Worm (Caenorhabditis elegans) whole organism, L1 larva: ENCODE results near the gene hda-10.

Source experiments
- C04F5.9 ChIP-seq: sonication (generic microtip); optimal IDR thresholded peaks from 2 replicates; lab custom pipeline; 2016; ENCODE audit warnings: missing genetic modification characterization, missing compliant biosample characterization
- C16A3.4 ChIP-seq: fragments of 150-350 bp; optimal IDR thresholded peaks from 2 replicates; lab custom pipeline; 2014; ENCODE audit warnings: missing biosample characterization, missing genetic modification characterization
- C34B4.2 ChIP-seq: sonication (generic microtip); optimal IDR thresholded peaks from 2 replicates; lab custom pipeline; 2017; ENCODE audit warnings: mild to moderate bottlenecking, missing genetic modification characterization, missing compliant biosample characterization
- F16B12.6 ChIP-seq: fragments of 150-350 bp; optimal IDR thresholded peaks from 2 replicates; lab custom pipeline; 2014; ENCODE audit warnings: missing biosample characterization, missing genetic modification characterization
- Y116A8C.19 ChIP-seq: sonication (generic microtip); optimal IDR thresholded peaks from 2 replicates; lab custom pipeline; 2016; ENCODE audit warnings: missing compliant biosample characterization, missing genetic modification characterization, borderline replicate concordance
- aha-1 ChIP-seq: fragments of 150-350 bp; optimal IDR thresholded peaks from 2 replicates; lab custom pipeline; 2014; ENCODE audit warnings: missing biosample characterization, missing genetic modification characterization
- alr-1 ChIP-seq: fragments of 200-800 bp; sonication (Bioruptor generic); optimal IDR thresholded peaks from 2 replicates; lab custom pipeline; 2018; ENCODE audit warnings: borderline replicate concordance, mild to moderate bottlenecking, missing genetic modification characterization, missing compliant biosample characterization
- aly-2 ChIP-seq: fragments of 150-350 bp; optimal IDR thresholded peaks from 2 replicates; lab custom pipeline; 2014; ENCODE audit warnings: missing biosample characterization, missing genetic modification characterization
- ama-1 ChIP-seq: fragments of 150-350 bp; optimal IDR thresholded peaks from 2 replicates; lab custom pipeline; 2014
- ceh-82 ChIP-seq, 3 experiments: fragments of 150-350 bp in 1 of 3; sonication (generic microtip) in 2 of 3; optimal IDR thresholded peaks; 2 replicates each; lab custom pipeline; 2014 to 2017; ENCODE audit warnings: missing biosample characterization in 3 of 3, missing genetic modification characterization in 3 of 3
- ces-1 ChIP-seq: fragments of 150-350 bp; optimal IDR thresholded peaks from 2 replicates; lab custom pipeline; 2014; ENCODE audit warnings: missing biosample characterization, missing genetic modification reagents, missing genetic modification characterization
- efl-1 ChIP-seq, 4 experiments: fragments of 150-350 bp; optimal IDR thresholded peaks in 3 of 4; peaks in 1 of 4; 1 replicate in 1 of 4; 2 replicates in 3 of 4; lab custom pipeline; 2014; ENCODE audit warnings: missing biosample characterization in 2 of 4, missing genetic modification characterization in 2 of 4, missing genetic modification reagents in 2 of 4
- egl-13 ChIP-seq: sonication (generic microtip); optimal IDR thresholded peaks from 2 replicates; lab custom pipeline; 2016; ENCODE audit warnings: missing genotype, missing genetic modification reagents, missing genetic modification characterization, missing compliant biosample characterization
- elt-3 ChIP-seq, 6 experiments: fragments of 150-350 bp in 1 of 6; sonication (generic microtip); optimal IDR thresholded peaks; 2 replicates each; lab custom pipeline; 2017 to 2018; ENCODE audit warnings: missing biosample characterization in 6 of 6, missing genetic modification characterization in 6 of 6, inconsistent platforms in 1 of 6
- fkh-10 ChIP-seq: sonication (generic microtip); optimal IDR thresholded peaks from 2 replicates; lab custom pipeline; 2017; ENCODE audit warnings: missing biosample characterization, missing genetic modification reagents, missing genetic modification characterization
- fos-1 ChIP-seq: fragments of 150-350 bp; optimal IDR thresholded peaks from 2 replicates; lab custom pipeline; 2014; ENCODE audit warnings: missing biosample characterization, missing genetic modification characterization
- grh-1 ChIP-seq: fragments of 200-800 bp; sonication (Bioruptor generic); IDR thresholded peaks from 2 replicates; pipeline ENCODE4 v1.3.6; 2022; ENCODE audit warnings: missing genetic modification reagents, missing genetic modification characterization, missing compliant biosample characterization
- hlh-4 ChIP-seq: sonication (generic microtip); optimal IDR thresholded peaks from 2 replicates; lab custom pipeline; 2016; ENCODE audit warnings: mild to moderate bottlenecking, missing genetic modification characterization, missing compliant biosample characterization
- irx-1 ChIP-seq: sonication (generic microtip); optimal IDR thresholded peaks from 2 replicates; lab custom pipeline; 2016; ENCODE audit warnings: missing genetic modification characterization, missing compliant biosample characterization
- jun-1 ChIP-seq: fragments of 150-350 bp; optimal IDR thresholded peaks from 2 replicates; lab custom pipeline; 2014; ENCODE audit warnings: missing biosample characterization, missing genetic modification reagents, missing genetic modification characterization
- lin-14 ChIP-seq: fragments of 200-800 bp; sonication (Bioruptor generic); optimal IDR thresholded peaks from 2 replicates; lab custom pipeline; 2018; ENCODE audit warnings: mild to moderate bottlenecking, missing genetic modification characterization, moderate library complexity, missing compliant biosample characterization
- lin-15B ChIP-seq: fragments of 150-350 bp; sonication (generic microtip); optimal IDR thresholded peaks from 3 replicates; lab custom pipeline; 2014; ENCODE audit warnings: missing biosample characterization, missing genetic modification characterization
- lin-35 ChIP-seq, 2 experiments: fragments of 150-350 bp; optimal IDR thresholded peaks; 2 replicates each; lab custom pipeline; 2014; ENCODE audit warnings: missing biosample characterization in 2 of 2, missing genetic modification characterization in 2 of 2, missing genetic modification reagents in 2 of 2
- lin-39 ChIP-seq: fragments of 150-350 bp; optimal IDR thresholded peaks from 2 replicates; lab custom pipeline; 2014; ENCODE audit warnings: missing biosample characterization, missing genetic modification reagents, missing genetic modification characterization
- mdl-1 ChIP-seq, 2 experiments: fragments of 150-350 bp; optimal IDR thresholded peaks; 2 replicates each; lab custom pipeline; 2014 to 2017; ENCODE audit warnings: missing biosample characterization in 2 of 2, missing genetic modification characterization in 2 of 2, inconsistent platforms in 1 of 2
- mep-1 ChIP-seq: fragments of 150-350 bp; optimal IDR thresholded peaks from 2 replicates; lab custom pipeline; 2014; ENCODE audit warnings: missing biosample characterization, missing genetic modification characterization
- nhr-11 ChIP-seq: fragments of 150-350 bp; optimal IDR thresholded peaks from 2 replicates; lab custom pipeline; 2014; ENCODE audit warnings: missing biosample characterization, missing genetic modification characterization
- nhr-12 ChIP-seq: sonication (generic microtip); optimal IDR thresholded peaks from 2 replicates; lab custom pipeline; 2017; ENCODE audit warnings: missing biosample characterization, missing genetic modification characterization
- nhr-19 ChIP-seq: fragments of 200-800 bp; sonication (Bioruptor generic); conservative IDR thresholded peaks from 2 replicates; pipeline ENCODE4 v1.3.6; 2022; ENCODE audit warnings: missing genetic modification characterization, missing compliant biosample characterization
- nhr-71 ChIP-seq: sonication (generic microtip); optimal IDR thresholded peaks from 2 replicates; lab custom pipeline; 2016; ENCODE audit warnings: mild to moderate bottlenecking, missing genetic modification characterization, moderate library complexity, missing compliant biosample characterization
- nhr-77 ChIP-seq: fragments of 150-350 bp; optimal IDR thresholded peaks from 2 replicates; lab custom pipeline; 2014; ENCODE audit warnings: missing biosample characterization, missing genetic modification characterization
- nhr-84 ChIP-seq: sonication (generic microtip); optimal IDR thresholded peaks from 2 replicates; lab custom pipeline; 2017; ENCODE audit warnings: missing biosample characterization, missing genetic modification characterization
- nhr-85 ChIP-seq: sonication (generic microtip); peaks from one replicate; lab custom pipeline; 2016; ENCODE audit warnings: missing genetic modification characterization, inconsistent platforms, missing compliant biosample characterization
- nhr-90 ChIP-seq: sonication (generic microtip); optimal IDR thresholded peaks from 2 replicates; lab custom pipeline; 2016; ENCODE audit warnings: mild to moderate bottlenecking, missing genetic modification characterization, missing compliant biosample characterization; ENCODE audit not compliant: poor library complexity
- pqm-1 ChIP-seq: sonication (generic microtip); optimal IDR thresholded peaks from 3 replicates; lab custom pipeline; 2017; ENCODE audit warnings: missing biosample characterization, missing genetic modification characterization
- rnt-1 ChIP-seq: sonication (generic microtip); optimal IDR thresholded peaks from 2 replicates; lab custom pipeline; 2016; ENCODE audit warnings: mild to moderate bottlenecking, missing genetic modification characterization, moderate library complexity, missing compliant biosample characterization
- snpc-4 ChIP-seq: fragments of 150-350 bp; optimal IDR thresholded peaks from 2 replicates; lab custom pipeline; 2014; ENCODE audit warnings: missing biosample characterization, missing genetic modification characterization
- sptf-1 ChIP-seq: fragments of 150-350 bp; optimal IDR thresholded peaks from 2 replicates; lab custom pipeline; 2014; ENCODE audit warnings: missing biosample characterization, missing genetic modification characterization
- sup-37 ChIP-seq: fragments of 200-800 bp; sonication (Bioruptor generic); optimal IDR thresholded peaks from 2 replicates; lab custom pipeline; 2018; ENCODE audit warnings: mild to moderate bottlenecking, missing genetic modification characterization, missing compliant biosample characterization
- swsn-7 ChIP-seq: sonication (generic microtip); optimal IDR thresholded peaks from 2 replicates; lab custom pipeline; 2016; ENCODE audit warnings: missing genetic modification characterization, missing compliant biosample characterization
- tbx-2 ChIP-seq: sonication (generic microtip); optimal IDR thresholded peaks from 2 replicates; lab custom pipeline; 2016; ENCODE audit warnings: missing genetic modification characterization, missing compliant biosample characterization
- tlp-1 ChIP-seq: fragments of 150-350 bp; optimal IDR thresholded peaks from 2 replicates; lab custom pipeline; 2014; ENCODE audit warnings: missing biosample characterization, missing genetic modification characterization
- unc-130 ChIP-seq: fragments of 150-350 bp; optimal IDR thresholded peaks from 2 replicates; lab custom pipeline; 2017; ENCODE audit warnings: missing biosample characterization, missing genetic modification characterization, inconsistent platforms
- unc-30 ChIP-seq: sonication (generic microtip); optimal IDR thresholded peaks from 2 replicates; lab custom pipeline; 2017; ENCODE audit warnings: missing biosample characterization, missing genetic modification characterization
- unc-62 ChIP-seq: fragments of 150-350 bp; optimal IDR thresholded peaks from 2 replicates; lab custom pipeline; 2014; ENCODE audit warnings: missing biosample characterization, missing genetic modification reagents, missing genetic modification characterization
- zag-1 ChIP-seq: fragments of 150-350 bp; optimal IDR thresholded peaks from 2 replicates; lab custom pipeline; 2014; ENCODE audit warnings: missing biosample characterization, missing genetic modification characterization
- zip-4 ChIP-seq: fragments of 200-800 bp; sonication (Bioruptor generic); optimal IDR thresholded peaks from 2 replicates; lab custom pipeline; 2018; ENCODE audit warnings: mild to moderate bottlenecking, missing genetic modification characterization, moderate library complexity, missing compliant biosample characterization

hda-10 gene

DNA sequence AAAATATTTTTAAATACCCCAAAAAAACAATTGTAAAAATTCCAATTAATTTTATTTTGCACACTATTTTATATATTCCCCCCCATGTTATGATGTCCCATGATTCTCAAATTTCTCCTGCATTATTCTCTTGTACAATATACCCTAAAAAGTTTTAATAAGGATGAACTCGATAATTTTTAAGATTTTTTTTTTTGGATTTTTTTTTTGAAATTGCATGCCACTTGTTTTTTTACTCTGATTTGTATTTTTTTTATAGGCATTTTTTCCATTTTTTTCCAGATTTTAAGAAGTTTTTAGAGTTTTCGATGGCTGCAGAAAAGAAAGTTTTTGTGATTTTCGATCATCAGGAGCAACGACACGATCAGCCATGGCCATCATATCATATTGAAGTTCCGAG, at the start of gene hda-10:
Gene hda-10, plus strand, starts transcription at position 301 of the 400 bp plus-strand sequence.
- TF ChIP-seq fos-1 (tag; lab: Kevin White, UChicago) = no peak
- no peak for TF ChIP-seq efl-1 (optimal IDR thresholded peaks at IDR 0.05; lab: Kevin White, UChicago)
- no peak for TF ChIP-seq efl-1 (GFP tag; optimal IDR thresholded peaks at IDR 0.05 in 1 of 2; lab: Kevin White, UChicago)
- no peak for TF ChIP-seq Y116A8C.19 (tag; lab: Kevin White, UChicago)
- no peak for TF ChIP-seq mep-1 (tag; lab: Kevin White, UChicago)
- no peak for TF ChIP-seq elt-3 (tag; optimal IDR thresholded peaks at IDR 0.05; lab: Kevin White, UChicago)
- TF ChIP-seq C04F5.9 (tag; lab: Kevin White, UChicago) = no peak
- TF ChIP-seq grh-1 = no peak
- no peak for TF ChIP-seq hlh-4 (tag; lab: Kevin White, UChicago)
- TF ChIP-seq sptf-1 (tag; lab: Kevin White, UChicago) = no peak
- no peak for TF ChIP-seq C34B4.2 (tag; lab: Kevin White, UChicago)
- TF ChIP-seq egl-13 (tag; lab: Kevin White, UChicago) = no peak
- no peak for TF ChIP-seq zip-4 (GFP tag; lab: Kevin White, UChicago)
- no peak for TF ChIP-seq aha-1
- TF ChIP-seq nhr-77 = no peak
- no peak for TF ChIP-seq lin-14 (GFP tag; lab: Kevin White, UChicago)
- TF ChIP-seq ces-1 = no peak
- no peak for TF ChIP-seq nhr-85 (tag; lab: Kevin White, UChicago)
- TF ChIP-seq aly-2 (tag; lab: Kevin White, UChicago) = no peak

- TF ChIP-seq jun-1 (tag; lab: Kevin White, UChicago) (no peak), lin-35 (GFP tag; optimal IDR thresholded peaks at IDR 0.05; lab: Kevin White, UChicago) (peak in 1 of 2 experiments; percentile 33)
- TF ChIP-seq, all 84 proteins: peak for 1
Measured at ce11 chrII:13833505-13833904, 49.0 kb upstream of the hda-10 start, which contains the start of gene F08G2.5. Gene F08G2.5, minus strand, starts transcription at chrII:13833631.

ce11 chrII:13834380-13835194, 47.9 kb upstream of the hda-10 start:
- TF ChIP-seq rnt-1 (tag; lab: Kevin White, UChicago) = peak; percentile 87
- TF ChIP-seq C34B4.2 (tag; lab: Kevin White, UChicago) = no peak
- peak; percentile 92 for TF ChIP-seq nhr-19 (GFP tag; lab: Robert Waterston, UW)
- TF ChIP-seq ceh-82 (tag; optimal IDR thresholded peaks at IDR 0.05; lab: Kevin White, UChicago) = peak; percentile 88 to 89 (median 89)
- peak; percentile 97 for TF ChIP-seq swsn-7 (tag; lab: Kevin White, UChicago)
- TF ChIP-seq tbx-2 (tag; lab: Kevin White, UChicago) = peak; percentile 94
- TF ChIP-seq mdl-1 (tag; optimal IDR thresholded peaks at IDR 0.05; lab: Kevin White, UChicago) = peak in 1 of 2 experiments; percentile 89
- TF ChIP-seq egl-13 (tag; lab: Kevin White, UChicago) = peak; percentile 94
- TF ChIP-seq nhr-84 (tag; lab: Kevin White, UChicago) = no peak
- peak; percentile 95 for TF ChIP-seq C16A3.4
- peak; percentile 84 for TF ChIP-seq fkh-10 (GFP tag; lab: Kevin White, UChicago)
- TF ChIP-seq zip-4 (GFP tag; lab: Kevin White, UChicago) = peak; percentile 88
- TF ChIP-seq tlp-1 = no peak
- TF ChIP-seq lin-35 (GFP tag; optimal IDR thresholded peaks at IDR 0.05; lab: Kevin White, UChicago) = peak; percentile 85 to 89
- peak; percentile 12 for TF ChIP-seq nhr-11 (tag; lab: Kevin White, UChicago)
- TF ChIP-seq zag-1 (tag; lab: Kevin White, UChicago) = no peak
- TF ChIP-seq Y116A8C.19 (tag; lab: Kevin White, UChicago) = peak; percentile 50
- no peak for TF ChIP-seq unc-30
- peak; percentile 65 for TF ChIP-seq F16B12.6 (tag; lab: Kevin White, UChicago)
- peak; percentile 88 for TF ChIP-seq lin-15B
- peak; percentile 96 for TF ChIP-seq nhr-71 (tag; lab: Kevin White, UChicago)
- TF ChIP-seq lin-39 (tag; lab: Kevin White, UChicago) = peak; percentile 92
- TF ChIP-seq unc-130 (tag; lab: Kevin White, UChicago) = peak; percentile 97
- peak; percentile 94 for TF ChIP-seq irx-1
- TF ChIP-seq sup-37 (GFP tag; lab: Kevin White, UChicago) = peak; percentile 65
- TF ChIP-seq nhr-90 (tag; lab: Kevin White, UChicago) = peak; percentile 98
- TF ChIP-seq aha-1 = peak; percentile 61
- peak; percentile 100 for TF ChIP-seq snpc-4 (tag; lab: Kevin White, UChicago)
- peak; percentile 17 for TF ChIP-seq nhr-12
- no peak for TF ChIP-seq pqm-1
- TF ChIP-seq unc-62 = no peak
- TF ChIP-seq jun-1 (tag; lab: Kevin White, UChicago) = peak; percentile 94
- peak; percentile 85 for TF ChIP-seq ama-1
- no peak for TF ChIP-seq alr-1 (tag; lab: Kevin White, UChicago)
